Fruit fly (Drosophila melanogaster): Measurements from ENCODE around the gene Ir67b.

Ir67b gene

DNA sequence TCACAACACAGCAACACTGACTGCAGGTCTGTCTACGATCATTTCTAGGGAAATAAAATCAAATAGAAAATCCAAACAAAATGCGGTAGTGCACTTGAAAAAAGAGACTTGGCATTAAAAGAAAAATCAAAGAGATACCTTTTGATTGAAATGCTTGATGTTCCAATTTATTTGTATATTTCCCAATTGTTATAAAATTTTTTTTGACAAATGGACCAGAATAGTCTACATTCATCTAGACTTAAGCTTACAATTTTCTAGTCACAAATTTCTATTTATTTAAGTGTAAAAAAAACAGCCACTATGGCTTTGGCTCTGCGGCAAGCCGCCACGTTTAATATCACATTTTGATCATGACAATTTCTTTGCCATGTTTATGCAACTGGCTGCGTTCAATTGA lies 42.6 kb downstream of the Ir67b start:
- TF ChIP-seq Lpt (GFP tag; optimal IDR thresholded peaks at IDR 0.05) (peak; percentile 32), Hr4 (GFP tag; optimal IDR thresholded peaks at IDR 0.05) (peak; percentile 62), spab (GFP tag; optimal IDR thresholded peaks at IDR 0.05) (no peak), eg (GFP tag; IDR thresholded peaks at IDR 0.05) (peak; percentile 62; the same call in 2 of the 3 replicates), CG15336 (GFP tag; IDR thresholded peaks at IDR 0.05) (peak; percentile 54; the same call in 1 of the 2 replicates), CG6276 (GFP tag; optimal IDR thresholded peaks at IDR 0.05) (peak; percentile 42), CG8119 (GFP tag; IDR thresholded peaks at IDR 0.05) (peak; percentile 45; the same call in 2 of the 3 replicates), esn (GFP tag; optimal IDR thresholded peaks at IDR 0.05) (no peak), Eip93F (GFP tag; optimal IDR thresholded peaks at IDR 0.05) (no peak), CG32006 (GFP tag; optimal IDR thresholded peaks at IDR 0.05) (peak; percentile 54), Eip78C (GFP tag) (peak; percentile 82), dac (GFP tag; optimal IDR thresholded peaks at IDR 0.05) (no peak), CG6163 (GFP tag; IDR thresholded peaks at IDR 0.05) (peak; percentile 18; the same call in 1 of the 3 replicates)

DNA sequence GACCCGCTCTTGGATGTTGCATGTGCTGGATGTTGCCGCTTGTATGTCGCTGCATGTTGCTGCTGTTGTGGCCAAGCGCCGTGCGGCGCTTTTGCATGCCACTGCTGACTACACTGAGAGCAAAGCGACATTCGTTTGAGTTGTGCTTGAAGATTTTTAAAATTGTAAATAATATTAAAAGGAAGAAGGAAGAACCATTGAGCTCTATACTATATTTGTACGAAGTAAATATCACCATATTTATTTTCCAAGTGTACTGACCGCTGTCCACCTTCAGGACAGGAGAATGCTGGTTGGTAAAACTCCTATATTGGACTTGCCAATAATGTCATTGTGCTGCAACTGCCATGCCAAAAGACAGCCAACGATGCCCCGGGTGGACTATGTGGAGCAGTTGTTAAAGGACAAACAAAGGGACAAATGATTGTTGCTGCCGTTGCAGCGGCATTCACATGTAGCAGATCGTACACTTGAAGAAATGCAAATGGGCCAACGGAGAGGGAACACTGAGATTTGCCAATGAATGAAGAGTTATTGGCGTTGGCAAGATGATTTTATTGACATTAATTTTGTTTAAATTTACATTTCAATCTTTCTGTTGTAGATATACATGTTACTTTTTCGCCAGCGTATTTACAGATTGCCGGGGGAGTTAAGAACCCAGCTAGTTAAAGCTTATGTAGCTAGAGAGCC lies 44.4 kb downstream of the Ir67b start:
- TF ChIP-seq CG31627 (GFP tag; optimal IDR thresholded peaks at IDR 0.05) (no peak), CG3919 (GFP tag; optimal IDR thresholded peaks at IDR 0.05) (peak; percentile 37), Smox (GFP tag; optimal IDR thresholded peaks at IDR 0.05) (peak; percentile 24), vri (GFP tag; optimal IDR thresholded peaks at IDR 0.05) (no peak), eg (GFP tag; IDR thresholded peaks at IDR 0.05) (peak; percentile 87), CG7368 (GFP tag; optimal IDR thresholded peaks at IDR 0.05) (peak; percentile 19), Blimp-1 (GFP tag; optimal IDR thresholded peaks at IDR 0.05) (no peak), pdm3 (GFP tag; optimal IDR thresholded peaks at IDR 0.05) (peak; percentile 24), Ets21C (GFP tag; optimal IDR thresholded peaks at IDR 0.05) (no peak), salr (GFP tag; optimal IDR thresholded peaks at IDR 0.05) (peak; percentile 21 to 64), CG32006 (GFP tag; optimal IDR thresholded peaks at IDR 0.05) (peak; percentile 85), spab (GFP tag; optimal IDR thresholded peaks at IDR 0.05) (peak; percentile 68), CG11902 (GFP tag; optimal IDR thresholded peaks at IDR 0.05) (no peak), Hr39 (GFP tag; optimal IDR thresholded peaks at IDR 0.05) (peak; percentile 19), CG8319 (GFP tag; optimal IDR thresholded peaks at IDR 0.05) (no peak), Eip78C (GFP tag) (peak; percentile 80), CG6808 (GFP tag; optimal IDR thresholded peaks at IDR 0.05) (peak; percentile 76), fd85E (GFP tag; optimal IDR thresholded peaks at IDR 0.05) (no peak), CG15336 (GFP tag; IDR thresholded peaks at IDR 0.05) (peak; percentile 73), CG1621 (tag; optimal IDR thresholded peaks at IDR 0.05) (peak; percentile 62), achi (GFP tag; optimal IDR thresholded peaks at IDR 0.05) (peak; percentile 63), CG6276 (GFP tag; optimal IDR thresholded peaks at IDR 0.05) (peak; percentile 51), CG8632 (GFP tag; optimal IDR thresholded peaks at IDR 0.05) (peak; percentile 39), Gug (GFP tag; IDR thresholded peaks at IDR 0.05) (peak; percentile 32; the same call in 1 of the 2 replicates), dsx (GFP tag; optimal IDR thresholded peaks at IDR 0.05; ENCODE audit: poor library complexity, severe bottlenecking) (peak; percentile 79), CG6854 (GFP tag; optimal IDR thresholded peaks at IDR 0.05) (no peak), Lpt (GFP tag; optimal IDR thresholded peaks at IDR 0.05) (peak; percentile 30), CG3032 (tag; optimal IDR thresholded peaks at IDR 0.05) (peak; percentile 65), Sox102F (GFP tag; optimal IDR thresholded peaks at IDR 0.05) (peak; percentile 25), acj6 (GFP tag; optimal IDR thresholded peaks at IDR 0.05) (peak; percentile 60), Met (GFP tag; optimal IDR thresholded peaks at IDR 0.05) (peak; percentile 66), Ets96B (tag; optimal IDR thresholded peaks at IDR 0.05) (peak; percentile 72), cyc (GFP tag; optimal IDR thresholded peaks at IDR 0.05) (peak; percentile 11), CG6163 (GFP tag; IDR thresholded peaks at IDR 0.05) (peak; percentile 75), CG10631 (GFP tag; optimal IDR thresholded peaks at IDR 0.05) (peak; percentile 53), Sox15 (GFP tag; optimal IDR thresholded peaks at IDR 0.05) (peak; percentile 12), fkh (GFP tag; optimal IDR thresholded peaks at IDR 0.05) (no peak), svp (GFP tag) (peak; percentile 63), CG34406 (GFP tag; optimal IDR thresholded peaks at IDR 0.05) (peak; percentile 43), dac (GFP tag; optimal IDR thresholded peaks at IDR 0.05) (peak; percentile 52), CG8119 (GFP tag; IDR thresholded peaks at IDR 0.05) (peak; percentile 79), CG10669 (GFP tag; optimal IDR thresholded peaks at IDR 0.05) (peak; percentile 71), Eip75B (GFP tag; optimal IDR thresholded peaks at IDR 0.05) (peak; percentile 64), CG6792 (GFP tag; optimal IDR thresholded peaks at IDR 0.05) (peak; percentile 39)

Measured in whole organism, prepupa.